Fruit fly (Drosophila melanogaster) whole organism, prepupa: Measurements from ENCODE around the gene CG9932.

ENCODE experiments used
- Blimp-1 ChIP-seq: fragments of 200-800 bp; sonication (Bioruptor generic); optimal IDR thresholded peaks from 3 replicates; lab custom pipeline; 2017; ENCODE audit warnings: missing biosample characterization, missing genetic modification characterization, mild to moderate bottlenecking, moderate library complexity, missing genetic modification reagents
- CG10669 ChIP-seq: fragments of 200-800 bp; sonication (Bioruptor generic); optimal IDR thresholded peaks from 3 replicates; lab custom pipeline; 2018; ENCODE audit warnings: missing biosample characterization, mild to moderate bottlenecking, missing genetic modification characterization, moderate library complexity
- CG11294 ChIP-seq: fragments of 200-800 bp; sonication (Bioruptor generic); IDR thresholded peaks from 2 replicates; pipeline ENCODE4 v1.3.6; 2022; ENCODE audit warnings: missing biosample characterization, missing genetic modification characterization
- CG11762 ChIP-seq: fragments of 200-800 bp; sonication (Bioruptor generic); optimal IDR thresholded peaks from 3 replicates; lab custom pipeline; 2016; ENCODE audit warnings: missing biosample characterization, missing genetic modification characterization; ENCODE audit not compliant: insufficient read depth
- CG11902 ChIP-seq: fragments of 200-800 bp; sonication (Bioruptor generic); optimal IDR thresholded peaks from 3 replicates; lab custom pipeline; 2016; ENCODE audit warnings: missing biosample characterization, missing genetic modification characterization
- CG1621 ChIP-seq: fragments of 200-800 bp; sonication (Bioruptor generic); optimal IDR thresholded peaks from 3 replicates; lab custom pipeline; 2018; ENCODE audit warnings: missing biosample characterization, mild to moderate bottlenecking, missing genetic modification characterization
- CG16779 ChIP-seq: fragments of 200-800 bp; sonication (Bioruptor generic); optimal IDR thresholded peaks from 3 replicates; lab custom pipeline; 2017; ENCODE audit warnings: missing biosample characterization, mild to moderate bottlenecking, missing genetic modification characterization
- CG3032 ChIP-seq: fragments of 200-800 bp; optimal IDR thresholded peaks from 2 replicates; lab custom pipeline; 2019; ENCODE audit warnings: missing biosample characterization, mild to moderate bottlenecking, missing genetic modification characterization, moderate library complexity
- CG31627 ChIP-seq: fragments of 200-800 bp; sonication (Bioruptor generic); optimal IDR thresholded peaks from 3 replicates; lab custom pipeline; 2016; ENCODE audit warnings: missing biosample characterization, missing genetic modification characterization
- CG32006 ChIP-seq: fragments of 200-800 bp; sonication (Bioruptor generic); optimal IDR thresholded peaks from 3 replicates; lab custom pipeline; 2017; ENCODE audit warnings: missing biosample characterization, mild to moderate bottlenecking, missing genetic modification characterization
- CG34406 ChIP-seq: fragments of 200-800 bp; sonication (Bioruptor generic); optimal IDR thresholded peaks from 3 replicates; lab custom pipeline; 2016; ENCODE audit warnings: missing biosample characterization, missing genetic modification characterization
- CG3919 ChIP-seq: fragments of 200-800 bp; sonication (Bioruptor generic); optimal IDR thresholded peaks from 3 replicates; lab custom pipeline; 2016; ENCODE audit warnings: missing biosample characterization, missing genetic modification characterization
- CG4318 ChIP-seq: fragments of 200-800 bp; sonication (Bioruptor generic); optimal IDR thresholded peaks from 3 replicates; lab custom pipeline; 2017; ENCODE audit warnings: missing biosample characterization, mild to moderate bottlenecking, missing genetic modification characterization
- CG6163 ChIP-seq: fragments of 200-800 bp; sonication (Bioruptor generic); IDR thresholded peaks from 3 replicates; pipeline ENCODE4 v1.3.6; 2022; ENCODE audit warnings: missing biosample characterization, missing genetic modification characterization
- CG6808 ChIP-seq: fragments of 200-800 bp; sonication (Bioruptor generic); optimal IDR thresholded peaks from 3 replicates; lab custom pipeline; 2017; ENCODE audit warnings: missing biosample characterization, missing genetic modification characterization, mild to moderate bottlenecking, moderate library complexity, missing genetic modification reagents
- CG6854 ChIP-seq: fragments of 200-800 bp; sonication (Bioruptor generic); optimal IDR thresholded peaks from 2 replicates; lab custom pipeline; 2017; ENCODE audit warnings: missing biosample characterization, mild to moderate bottlenecking, missing genetic modification characterization
- CG7368 ChIP-seq: fragments of 200-800 bp; sonication (Bioruptor generic); optimal IDR thresholded peaks from 3 replicates; lab custom pipeline; 2016; ENCODE audit warnings: missing biosample characterization, missing genetic modification characterization
- CG8119 ChIP-seq: fragments of 200-800 bp; sonication (Bioruptor generic); IDR thresholded peaks from 3 replicates; pipeline ENCODE4 v1.3.6; 2022; ENCODE audit warnings: missing biosample characterization, missing genetic modification characterization
- CG8319 ChIP-seq: fragments of 200-800 bp; sonication (Bioruptor generic); optimal IDR thresholded peaks from 3 replicates; lab custom pipeline; 2016; ENCODE audit warnings: missing biosample characterization, missing genetic modification characterization
- CG8632 ChIP-seq: fragments of 200-800 bp; sonication (Bioruptor generic); optimal IDR thresholded peaks from 3 replicates; lab custom pipeline; 2016; ENCODE audit warnings: missing biosample characterization, missing genetic modification characterization
- CG9139 ChIP-seq: fragments of 200-800 bp; sonication (Bioruptor generic); optimal IDR thresholded peaks from 3 replicates; lab custom pipeline; 2017; ENCODE audit warnings: missing biosample characterization, mild to moderate bottlenecking, missing genetic modification characterization
- Eip93F ChIP-seq: fragments of 200-800 bp; sonication (Bioruptor generic); optimal IDR thresholded peaks from 2 replicates; lab custom pipeline; 2016; ENCODE audit warnings: missing biosample characterization, mild to moderate bottlenecking, missing genetic modification characterization
- Ets21C ChIP-seq: fragments of 200-800 bp; sonication (Bioruptor generic); optimal IDR thresholded peaks from 3 replicates; lab custom pipeline; 2016; ENCODE audit warnings: missing biosample characterization, missing genetic modification characterization
- Ets96B ChIP-seq: fragments of 200-800 bp; optimal IDR thresholded peaks from 2 replicates; lab custom pipeline; 2019; ENCODE audit warnings: missing biosample characterization, mild to moderate bottlenecking, missing genetic modification characterization, moderate library complexity
- Gug ChIP-seq: fragments of 200-800 bp; sonication (Bioruptor generic); IDR thresholded peaks from 2 replicates; pipeline ENCODE4 v1.3.6; 2022; ENCODE audit warnings: missing biosample characterization, missing genetic modification characterization
- Hr39 ChIP-seq: fragments of 200-800 bp; sonication (Bioruptor generic); optimal IDR thresholded peaks from 2 replicates; lab custom pipeline; 2016; ENCODE audit warnings: missing biosample characterization, missing genetic modification characterization
- Lpt ChIP-seq: fragments of 200-800 bp; sonication (Bioruptor generic); optimal IDR thresholded peaks from 3 replicates; lab custom pipeline; 2016; ENCODE audit warnings: missing biosample characterization, missing genetic modification characterization
- Met ChIP-seq: fragments of 200-800 bp; sonication (Bioruptor generic); optimal IDR thresholded peaks from 3 replicates; lab custom pipeline; 2016; ENCODE audit warnings: missing biosample characterization, missing genetic modification characterization
- Sox102F ChIP-seq: fragments of 200-800 bp; sonication (Bioruptor generic); optimal IDR thresholded peaks from 2 replicates; lab custom pipeline; 2016; ENCODE audit warnings: missing biosample characterization, mild to moderate bottlenecking, missing genetic modification characterization
- Sox14 ChIP-seq: fragments of 200-800 bp; sonication (Bioruptor generic); optimal IDR thresholded peaks from 3 replicates; lab custom pipeline; 2016; ENCODE audit warnings: missing biosample characterization, missing genetic modification characterization
- Sox15 ChIP-seq: fragments of 200-800 bp; sonication (Bioruptor generic); optimal IDR thresholded peaks from 3 replicates; lab custom pipeline; 2016; ENCODE audit warnings: missing biosample characterization, missing genetic modification characterization
- achi ChIP-seq: fragments of 200-800 bp; sonication (Bioruptor generic); optimal IDR thresholded peaks from 3 replicates; lab custom pipeline; 2016; ENCODE audit warnings: missing biosample characterization, missing genetic modification characterization
- acj6 ChIP-seq: fragments of 200-800 bp; sonication (Bioruptor generic); optimal IDR thresholded peaks from 3 replicates; lab custom pipeline; 2016; ENCODE audit warnings: missing biosample characterization, missing genetic modification characterization
- dsx ChIP-seq: fragments of 200-800 bp; optimal IDR thresholded peaks from 3 replicates; lab custom pipeline; 2019; ENCODE audit warnings: missing biosample characterization, mild to moderate bottlenecking, missing genetic modification characterization, moderate library complexity; ENCODE audit not compliant: poor library complexity, severe bottlenecking
- eg ChIP-seq: fragments of 200-800 bp; sonication (Bioruptor generic); IDR thresholded peaks from 3 replicates; pipeline ENCODE4 v1.3.6; 2022; ENCODE audit warnings: missing biosample characterization, missing genetic modification characterization
- esn ChIP-seq: fragments of 200-800 bp; sonication (Bioruptor generic); optimal IDR thresholded peaks from 2 replicates; lab custom pipeline; 2016; ENCODE audit warnings: missing biosample characterization, mild to moderate bottlenecking, missing genetic modification characterization, moderate library complexity
- fd85E ChIP-seq: fragments of 200-800 bp; sonication (Bioruptor generic); optimal IDR thresholded peaks from 3 replicates; lab custom pipeline; 2016; ENCODE audit warnings: missing biosample characterization, missing genetic modification characterization
- fkh ChIP-seq: fragments of 200-800 bp; sonication (Bioruptor generic); optimal IDR thresholded peaks from 3 replicates; lab custom pipeline; 2017; ENCODE audit warnings: missing biosample characterization, mild to moderate bottlenecking, missing genetic modification characterization, moderate library complexity
- lz ChIP-seq: fragments of 200-800 bp; sonication (Bioruptor generic); optimal IDR thresholded peaks from 3 replicates; lab custom pipeline; 2016; ENCODE audit warnings: missing biosample characterization, missing genetic modification characterization
- net ChIP-seq: fragments of 200-800 bp; sonication (Bioruptor generic); optimal IDR thresholded peaks from 3 replicates; lab custom pipeline; 2016; ENCODE audit warnings: missing biosample characterization, missing genetic modification characterization
- pdm3 ChIP-seq: fragments of 200-800 bp; sonication (Bioruptor generic); optimal IDR thresholded peaks from 3 replicates; lab custom pipeline; 2016; ENCODE audit warnings: missing biosample characterization, missing genetic modification characterization
- salr ChIP-seq, 2 experiments: fragments of 200-800 bp; sonication (Bioruptor generic); optimal IDR thresholded peaks; 3 replicates each; lab custom pipeline; 2016 to 2018; ENCODE audit warnings: missing biosample characterization in 2 of 2, missing genetic modification characterization in 2 of 2, mild to moderate bottlenecking in 1 of 2
- spab ChIP-seq: fragments of 200-800 bp; sonication (Bioruptor generic); optimal IDR thresholded peaks from 2 replicates; lab custom pipeline; 2017; ENCODE audit warnings: missing biosample characterization, mild to moderate bottlenecking, missing genetic modification characterization, missing genetic modification reagents
- svp ChIP-seq: fragments of 200-800 bp; sonication (Bioruptor generic); peaks from one replicate; lab custom pipeline; 2016; ENCODE audit warnings: missing biosample characterization, missing genetic modification characterization
- topi ChIP-seq: fragments of 200-800 bp; sonication (Bioruptor generic); optimal IDR thresholded peaks from 3 replicates; lab custom pipeline; 2016; ENCODE audit warnings: missing biosample characterization, missing genetic modification characterization
- vri ChIP-seq: fragments of 200-800 bp; sonication (Bioruptor generic); optimal IDR thresholded peaks from 3 replicates; lab custom pipeline; 2016; ENCODE audit warnings: missing biosample characterization, mild to moderate bottlenecking, missing genetic modification characterization

Gene CG9932

DNA sequence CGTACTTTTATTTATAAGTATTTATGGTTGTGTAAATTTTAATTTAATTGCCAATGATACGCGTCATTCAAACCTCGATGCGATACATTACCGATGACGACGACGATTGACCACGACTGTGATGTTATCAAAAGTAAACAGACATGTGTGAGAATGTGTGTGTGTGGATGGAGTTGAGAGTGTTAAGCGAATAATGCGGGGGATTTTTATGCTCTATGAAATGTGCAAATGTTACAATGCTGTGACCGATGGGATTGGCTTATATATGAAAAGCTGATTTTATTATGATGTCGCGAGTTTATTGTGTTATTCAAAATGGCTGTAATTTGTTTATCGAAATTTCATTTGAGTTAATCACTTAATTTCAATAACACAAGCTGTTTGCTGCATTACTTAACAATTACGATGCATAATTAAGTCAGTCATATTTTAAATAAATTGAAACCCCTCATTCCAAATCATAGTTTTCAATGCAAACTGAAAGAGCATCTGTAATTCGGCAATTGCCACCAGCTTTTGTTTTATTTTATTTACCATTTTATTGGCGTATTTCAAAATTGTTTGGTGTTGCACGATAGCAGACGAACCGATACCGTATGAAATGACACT, 12.9 kb upstream of the CG9932 start (continued):
- TF ChIP-seq CG31627 (GFP tag; lab: Kevin White, UChicago), result peak; percentile 53
- TF ChIP-seq eg (GFP tag; lab: Robert Waterston, UW), result no peak
- no peak for TF ChIP-seq fd85E
- TF ChIP-seq CG8119 (GFP tag; lab: Robert Waterston, UW), result peak; percentile 61; the same call in 2 of the 3 replicates
- TF ChIP-seq Blimp-1 (GFP tag; lab: Kevin White, UChicago), result no peak
- TF ChIP-seq CG32006 (GFP tag; lab: Kevin White, UChicago), result peak; percentile 68
- TF ChIP-seq Ets96B (tag; lab: Kevin White, UChicago), result peak; percentile 31
- peak; percentile 10 for TF ChIP-seq spab (GFP tag; lab: Kevin White, UChicago)
- TF ChIP-seq CG11902 (GFP tag; lab: Kevin White, UChicago), result peak; percentile 29
- peak; percentile 22 for TF ChIP-seq CG11762 (GFP tag; lab: Kevin White, UChicago)
- TF ChIP-seq CG16779 (tag; lab: Kevin White, UChicago), result no peak
- no peak for TF ChIP-seq CG8319 (GFP tag; lab: Kevin White, UChicago)
- peak; percentile 26 for TF ChIP-seq achi (GFP tag; lab: Kevin White, UChicago)
- TF ChIP-seq net, result no peak
- TF ChIP-seq CG11294, result peak; percentile 24; the same call in 1 of the 2 replicates
- no peak for TF ChIP-seq CG6854 (GFP tag; lab: Kevin White, UChicago)
- peak; percentile 3 for TF ChIP-seq dsx
- TF ChIP-seq CG7368 (GFP tag; lab: Kevin White, UChicago), result no peak
- peak; percentile 48 for TF ChIP-seq Ets21C
- TF ChIP-seq CG3032, result peak; percentile 40
- peak; percentile 49 for TF ChIP-seq CG3919 (GFP tag; lab: Kevin White, UChicago)
- peak; percentile 5 for TF ChIP-seq Sox15 (GFP tag; lab: Kevin White, UChicago)
- peak; percentile 36 for TF ChIP-seq CG8632 (GFP tag; lab: Kevin White, UChicago)
- TF ChIP-seq CG10669 (GFP tag; lab: Kevin White, UChicago), result peak; percentile 38
- TF ChIP-seq Eip93F (GFP tag; lab: Kevin White, UChicago), result no peak
- peak; percentile 57 for TF ChIP-seq lz (GFP tag; lab: Kevin White, UChicago)
- TF ChIP-seq topi (GFP tag; lab: Kevin White, UChicago), result peak; percentile 40

DNA sequence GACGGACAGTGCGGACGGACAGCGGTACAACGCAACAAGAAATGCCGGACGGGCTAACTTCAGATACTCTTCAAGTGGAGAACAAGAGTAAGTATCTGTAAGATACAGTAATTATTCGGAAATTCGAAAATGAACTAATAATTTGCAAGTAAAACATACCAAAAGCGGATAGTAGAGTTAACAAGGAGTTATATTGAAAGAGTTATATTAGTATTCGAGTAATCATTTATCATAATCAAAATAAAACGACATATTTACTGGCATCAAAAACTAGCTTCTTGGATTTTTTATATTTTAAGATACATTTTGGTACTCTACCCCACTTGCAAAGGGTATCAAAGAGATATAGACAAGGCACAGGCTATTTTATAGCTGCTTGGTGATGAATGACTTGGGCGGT, 11.3 kb upstream of the CG9932 start:
- TF ChIP-seq CG16779 (tag; lab: Kevin White, UChicago), result no peak
- no peak for TF ChIP-seq fkh (GFP tag; lab: Kevin White, UChicago)
- TF ChIP-seq net, result peak; percentile 5
- peak; percentile 29 for TF ChIP-seq Gug (GFP tag; lab: Robert Waterston, UW)
- peak in 1 of 2 experiments; percentile 40 for TF ChIP-seq salr (GFP tag; optimal IDR thresholded peaks at IDR 0.05; lab: Kevin White, UChicago)
- no peak for TF ChIP-seq Sox102F (GFP tag; lab: Kevin White, UChicago)
- TF ChIP-seq acj6 (GFP tag; lab: Kevin White, UChicago), result peak; percentile 30
- TF ChIP-seq CG6808 (GFP tag; lab: Kevin White, UChicago), result peak; percentile 27
- no peak for TF ChIP-seq CG9139 (GFP tag; lab: Kevin White, UChicago)
- no peak for TF ChIP-seq svp (GFP tag; lab: Kevin White, UChicago)
- no peak for TF ChIP-seq Blimp-1 (GFP tag; lab: Kevin White, UChicago)
- peak; percentile 24 for TF ChIP-seq CG10669 (GFP tag; lab: Kevin White, UChicago)
- TF ChIP-seq CG6854 (GFP tag; lab: Kevin White, UChicago), result no peak
- TF ChIP-seq lz (GFP tag; lab: Kevin White, UChicago), result no peak
- no peak for TF ChIP-seq fd85E
- peak; percentile 26 for TF ChIP-seq achi (GFP tag; lab: Kevin White, UChicago)
- TF ChIP-seq CG3919 (GFP tag; lab: Kevin White, UChicago), result peak; percentile 24
- TF ChIP-seq CG6163 (GFP tag; lab: Robert Waterston, UW), result 0 out of 3 replicates have a peak, but pooled peaks have one; percentile 13
- no peak for TF ChIP-seq Met
- TF ChIP-seq esn (GFP tag; lab: Kevin White, UChicago), result no peak
- peak; percentile 27 for TF ChIP-seq spab (GFP tag; lab: Kevin White, UChicago)
- TF ChIP-seq CG4318 (GFP tag; lab: Kevin White, UChicago), result peak; percentile 24
- no peak for TF ChIP-seq Hr39
- no peak for TF ChIP-seq CG1621 (tag; lab: Kevin White, UChicago)
- no peak for TF ChIP-seq topi (GFP tag; lab: Kevin White, UChicago)
- peak; percentile 0 for TF ChIP-seq CG11762 (GFP tag; lab: Kevin White, UChicago)
- TF ChIP-seq Ets96B (tag; lab: Kevin White, UChicago), result peak; percentile 58
- TF ChIP-seq CG34406 (GFP tag; lab: Kevin White, UChicago), result no peak
- TF ChIP-seq Lpt (GFP tag; lab: Kevin White, UChicago), result no peak
- no peak for TF ChIP-seq CG11902 (GFP tag; lab: Kevin White, UChicago)
- TF ChIP-seq vri, result no peak
- no peak for TF ChIP-seq Eip93F (GFP tag; lab: Kevin White, UChicago)
- TF ChIP-seq pdm3 (GFP tag; lab: Kevin White, UChicago), result peak; percentile 7
- no peak for TF ChIP-seq CG31627 (GFP tag; lab: Kevin White, UChicago)
- TF ChIP-seq CG11294, result no peak
- TF ChIP-seq Sox14 (GFP tag; lab: Kevin White, UChicago), result peak; percentile 39
- no peak for TF ChIP-seq eg (GFP tag; lab: Robert Waterston, UW)
